Worm (Caenorhabditis elegans) whole organism, L2 larva: ENCODE data around the gene srsx-33.

Experiments used
- elt-3 ChIP-seq: sonication (generic microtip); optimal IDR thresholded peaks from 2 replicates; lab custom pipeline; 2017; ENCODE audit warnings: missing biosample characterization, missing genetic modification characterization
- lsy-2 ChIP-seq, 2 experiments: fragments of 150-350 bp in 1 of 2; sonication (generic microtip) in 1 of 2; optimal IDR thresholded peaks; 2 replicates each; lab custom pipeline; 2014 to 2017; ENCODE audit warnings: missing biosample characterization in 2 of 2, missing genetic modification characterization in 2 of 2
- mbf-1 ChIP-seq: sonication (generic microtip); optimal IDR thresholded peaks from 2 replicates; lab custom pipeline; 2017; ENCODE audit warnings: missing biosample characterization, missing genetic modification characterization
- nhr-12 ChIP-seq: fragments of 150-350 bp; optimal IDR thresholded peaks from 2 replicates; lab custom pipeline; 2014; ENCODE audit warnings: missing biosample characterization, missing genetic modification characterization
- nhr-237 ChIP-seq: fragments of 150-350 bp; optimal IDR thresholded peaks from 2 replicates; lab custom pipeline; 2014; ENCODE audit warnings: missing biosample characterization, missing genetic modification characterization
- sma-3 ChIP-seq: sonication (generic microtip); optimal IDR thresholded peaks from 2 replicates; lab custom pipeline; 2016; ENCODE audit warnings: missing genetic modification reagents, missing genetic modification characterization, missing compliant biosample characterization
- unc-39 ChIP-seq: fragments of 150-350 bp; optimal IDR thresholded peaks from 2 replicates; lab custom pipeline; 2014; ENCODE audit warnings: missing biosample characterization, missing genetic modification characterization

DNA sequence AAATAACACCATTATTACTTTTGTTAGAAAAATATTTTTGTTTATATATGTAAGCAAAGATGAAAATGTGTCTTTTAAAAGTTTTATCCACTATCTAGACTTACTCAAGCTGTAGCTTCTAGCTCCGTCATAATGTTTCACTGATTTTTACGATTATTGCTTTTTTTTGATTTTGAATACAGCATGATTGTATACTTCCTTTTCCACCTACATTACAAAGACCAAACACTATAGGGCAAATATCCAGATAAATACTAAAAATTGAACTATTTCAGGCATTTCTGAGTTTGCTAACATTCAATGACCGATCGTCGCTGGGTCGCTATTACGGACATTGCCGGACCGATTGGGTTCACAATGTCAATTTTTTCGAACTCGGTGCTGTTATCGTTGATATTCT lies 14.4 kb upstream of the srsx-33 start, which contains the start of gene str-116:
- TF ChIP-seq nhr-12 (no peak), elt-3 (tag; lab: Kevin White, UChicago) (no peak), unc-39 (tag; lab: Kevin White, UChicago) (no peak), nhr-237 (tag; lab: Kevin White, UChicago) (no peak), lsy-2 (tag; optimal IDR thresholded peaks at IDR 0.05; lab: Kevin White, UChicago) (no peak), sma-3 (GFP tag; lab: Kevin White, UChicago) (no peak), mbf-1 (tag; lab: Kevin White, UChicago) (no peak)
